Fruit fly (Drosophila melanogaster) whole organism, embryonic: Measurements from ENCODE around the gene RpS15Aa.
A peak's percentile ranks its signal among the peaks of the same experiment; 100 is the strongest.

Source experiments
- ATbp ChIP-seq: fragments of 200-800 bp; sonication (Bioruptor generic); optimal IDR thresholded peaks from 2 replicates; lab custom pipeline; 2017; ENCODE audit warnings: missing biosample characterization, mild to moderate bottlenecking, missing genetic modification characterization, missing genetic modification reagents
- Adf1 ChIP-seq: fragments of 200-800 bp; sonication (Bioruptor generic); IDR thresholded peaks from 2 replicates; pipeline ENCODE4 v1.3.6; 2022; ENCODE audit warnings: missing biosample characterization, missing genetic modification characterization
- Bgb ChIP-seq: fragments of 200-800 bp; sonication (Bioruptor generic); IDR thresholded peaks from 2 replicates; pipeline ENCODE4 v1.3.6; 2022; ENCODE audit warnings: missing biosample characterization, missing genetic modification characterization; ENCODE audit not compliant: partially characterized antibody
- CG10147 ChIP-seq: fragments of 200-800 bp; sonication (Bioruptor generic); optimal IDR thresholded peaks from 2 replicates; lab custom pipeline; 2019; ENCODE audit warnings: missing biosample characterization, mild to moderate bottlenecking, missing genetic modification characterization, moderate library complexity
- CG10543 ChIP-seq: fragments of 200-800 bp; sonication (Bioruptor generic); optimal IDR thresholded peaks from 3 replicates; lab custom pipeline; 2017; ENCODE audit warnings: missing biosample characterization, mild to moderate bottlenecking, missing genetic modification characterization, moderate library complexity
- CG1233 ChIP-seq: fragments of 200-800 bp; sonication (Bioruptor generic); optimal IDR thresholded peaks from 4 replicates; lab custom pipeline; 2018; ENCODE audit warnings: missing biosample characterization, mild to moderate bottlenecking, missing genetic modification characterization
- CG13894 ChIP-seq: fragments of 200-800 bp; sonication (Bioruptor generic); optimal IDR thresholded peaks from 3 replicates; lab custom pipeline; 2018; ENCODE audit warnings: missing biosample characterization, mild to moderate bottlenecking, missing genetic modification characterization, moderate library complexity
- CG14014 ChIP-seq: fragments of 200-800 bp; sonication (Bioruptor generic); IDR thresholded peaks from 2 replicates; pipeline ENCODE4 v1.3.6; 2022; ENCODE audit warnings: missing biosample characterization, missing genetic modification characterization
- CG17568 ChIP-seq: fragments of 200-800 bp; sonication (Bioruptor generic); optimal IDR thresholded peaks from 2 replicates; lab custom pipeline; 2018; ENCODE audit warnings: missing biosample characterization, mild to moderate bottlenecking, missing genetic modification characterization, moderate library complexity
- CG2120 ChIP-seq: fragments of 200-800 bp; sonication (Bioruptor generic); optimal IDR thresholded peaks from 3 replicates; lab custom pipeline; 2016; ENCODE audit warnings: missing biosample characterization, missing genetic modification characterization
- CG2678 ChIP-seq: fragments of 200-800 bp; sonication (Bioruptor generic); optimal IDR thresholded peaks from 3 replicates; lab custom pipeline; 2019; ENCODE audit warnings: missing biosample characterization, mild to moderate bottlenecking, missing genetic modification characterization, moderate library complexity
- CG3065 ChIP-seq: fragments of 200-800 bp; sonication (Bioruptor generic); optimal IDR thresholded peaks from 2 replicates; lab custom pipeline; 2016; ENCODE audit warnings: missing biosample characterization, missing genetic modification characterization
- CG31224 ChIP-seq: fragments of 200-800 bp; sonication (Bioruptor generic); IDR thresholded peaks from 2 replicates; pipeline ENCODE4 v1.3.6; 2022; ENCODE audit warnings: missing biosample characterization, missing genetic modification characterization
- CG4707 ChIP-seq: fragments of 200-800 bp; sonication (Bioruptor generic); optimal IDR thresholded peaks from 2 replicates; lab custom pipeline; 2018; ENCODE audit warnings: missing biosample characterization, mild to moderate bottlenecking, missing genetic modification characterization, moderate library complexity
- CG4854 ChIP-seq: fragments of 200-800 bp; sonication (Bioruptor generic); optimal IDR thresholded peaks from 2 replicates; lab custom pipeline; 2016; ENCODE audit warnings: missing biosample characterization, missing genetic modification characterization, inconsistent platforms
- CG7839 ChIP-seq: fragments of 200-800 bp; sonication (Bioruptor generic); optimal IDR thresholded peaks from 3 replicates; lab custom pipeline; 2018; ENCODE audit warnings: missing biosample characterization, mild to moderate bottlenecking, missing genetic modification characterization, moderate library complexity
- CG8478 ChIP-seq: fragments of >200 bp; optimal IDR thresholded peaks from 2 replicates; lab custom pipeline; 2018
- CG9609 ChIP-seq: fragments of 200-800 bp; sonication (Bioruptor generic); optimal IDR thresholded peaks from 3 replicates; lab custom pipeline; 2016; ENCODE audit warnings: missing biosample characterization, missing genetic modification characterization
- D ChIP-seq, 2 experiments: fragments of 200-800 bp in 1 of 2; fragments of >200 bp in 1 of 2; sonication (Bioruptor generic) in 1 of 2; optimal IDR thresholded peaks; 2 replicates in 1 of 2; 3 replicates in 1 of 2; lab custom pipeline; 2017; ENCODE audit warnings: mild to moderate bottlenecking in 1 of 2, missing biosample characterization in 1 of 2, missing genetic modification characterization in 1 of 2, missing genetic modification reagents in 1 of 2
- D19B ChIP-seq: fragments of 200-800 bp; sonication (Bioruptor generic); optimal IDR thresholded peaks from 2 replicates; lab custom pipeline; 2017; ENCODE audit warnings: missing biosample characterization, mild to moderate bottlenecking, missing genetic modification characterization
- Deaf1 ChIP-seq: fragments of 200-800 bp; optimal IDR thresholded peaks from 3 replicates; lab custom pipeline; 2019; ENCODE audit warnings: missing biosample characterization, mild to moderate bottlenecking, missing genetic modification characterization, moderate library complexity
- Hr78 ChIP-seq, 2 experiments: fragments of 200-800 bp in 1 of 2; fragments of >200 bp in 1 of 2; sonication (Bioruptor generic) in 1 of 2; optimal IDR thresholded peaks; 2 replicates each; lab custom pipeline; 2017 to 2019; ENCODE audit warnings: missing biosample characterization in 2 of 2, missing genetic modification characterization in 2 of 2, mild to moderate bottlenecking in 1 of 2, moderate library complexity in 1 of 2
- Med ChIP-seq: fragments of 200-800 bp; sonication (Bioruptor generic); peaks from one replicate; lab custom pipeline; 2016; ENCODE audit warnings: missing biosample characterization, missing genetic modification characterization, mild to moderate bottlenecking, inconsistent platforms, moderate library complexity
- Pdp1 ChIP-seq, 2 experiments: fragments of 200-800 bp; sonication (Bioruptor generic); optimal IDR thresholded peaks; 3 replicates each; lab custom pipeline; 2016; ENCODE audit warnings: missing biosample characterization in 2 of 2, missing genetic modification characterization in 2 of 2, mild to moderate bottlenecking in 1 of 2, moderate library complexity in 1 of 2
- Poxn ChIP-seq: fragments of 200-800 bp; sonication (Bioruptor generic); IDR thresholded peaks from 2 replicates; pipeline ENCODE4 v1.3.6; 2022; ENCODE audit warnings: missing biosample characterization, missing genetic modification characterization
- Scr ChIP-seq: fragments of 200-800 bp; sonication (Bioruptor generic); IDR thresholded peaks from 2 replicates; pipeline ENCODE4 v1.3.6; 2022; ENCODE audit warnings: missing biosample characterization, missing genetic modification characterization; ENCODE audit not compliant: partially characterized antibody
- cg ChIP-seq: fragments of 200-800 bp; sonication (Bioruptor generic); optimal IDR thresholded peaks from 3 replicates; lab custom pipeline; 2019; ENCODE audit warnings: missing biosample characterization, mild to moderate bottlenecking, missing genetic modification characterization, moderate library complexity
- chinmo ChIP-seq: fragments of 200-800 bp; sonication (Bioruptor generic); IDR thresholded peaks from 4 replicates; pipeline ENCODE4 v1.3.6; 2022; ENCODE audit warnings: missing biosample characterization, missing genetic modification characterization; ENCODE audit not compliant: partially characterized antibody
- crol ChIP-seq: fragments of 200-800 bp; sonication (Bioruptor generic); IDR thresholded peaks from 2 replicates; pipeline ENCODE4 v1.3.6; 2022; ENCODE audit warnings: missing biosample characterization, missing genetic modification characterization
- dpn ChIP-seq, 2 experiments: fragments of 200-800 bp; sonication (Bioruptor generic); optimal IDR thresholded peaks; 3 replicates each; lab custom pipeline; 2016; ENCODE audit warnings: missing biosample characterization in 2 of 2, missing genetic modification characterization in 2 of 2
- h ChIP-seq: fragments of >200 bp; optimal IDR thresholded peaks from 2 replicates; lab custom pipeline; 2017
- kni ChIP-seq: fragments of 200-800 bp; sonication (Bioruptor generic); optimal IDR thresholded peaks from 3 replicates; lab custom pipeline; 2017; ENCODE audit warnings: mild to moderate bottlenecking, missing biosample characterization, missing genetic modification reagents, missing genetic modification characterization
- nau ChIP-seq: fragments of 200-800 bp; sonication (Bioruptor generic); optimal IDR thresholded peaks from 3 replicates; lab custom pipeline; 2017; ENCODE audit warnings: missing biosample characterization, mild to moderate bottlenecking, missing genetic modification characterization, missing genetic modification reagents
- otp ChIP-seq: fragments of 200-800 bp; sonication (Bioruptor generic); IDR thresholded peaks from 3 replicates; pipeline ENCODE4, ENCODE4 v1.3.6; 2022; ENCODE audit warnings: missing biosample characterization, missing genetic modification characterization
- ranshi ChIP-seq: fragments of 200-800 bp; sonication (Bioruptor generic); IDR thresholded peaks from 2 replicates; pipeline ENCODE4 v1.3.6; 2022; ENCODE audit warnings: missing biosample characterization, missing genetic modification characterization
- row ChIP-seq: fragments of 200-800 bp; sonication (Bioruptor generic); IDR thresholded peaks from 3 replicates; pipeline ENCODE4 v1.3.6; 2022; ENCODE audit warnings: missing biosample characterization, missing genetic modification characterization
- sens ChIP-seq: fragments of 200-800 bp; sonication (Bioruptor generic); peaks from one replicate; lab custom pipeline; 2016; ENCODE audit warnings: missing biosample characterization, missing genetic modification characterization
- ssp ChIP-seq: fragments of 200-800 bp; sonication (Bioruptor generic); IDR thresholded peaks from 2 replicates; pipeline ENCODE4 v1.3.6; 2022; ENCODE audit warnings: missing biosample characterization, missing genetic modification characterization
- stwl ChIP-seq: fragments of 200-800 bp; sonication (Bioruptor generic); optimal IDR thresholded peaks from 3 replicates; lab custom pipeline; 2018; ENCODE audit warnings: missing biosample characterization, mild to moderate bottlenecking, missing genetic modification characterization, moderate library complexity
- tin ChIP-seq: fragments of 200-800 bp; sonication (Bioruptor generic); optimal IDR thresholded peaks from 3 replicates; lab custom pipeline; 2016; ENCODE audit warnings: missing biosample characterization, missing genetic modification characterization

The RpS15Aa gene

dm6 chrX:13303656-13304647 is 33.6 kb downstream of the RpS15Aa start:
- TF ChIP-seq crol (GFP tag; lab: Robert Waterston, UW) = peak; percentile 98
- TF ChIP-seq CG10543 (GFP tag; lab: Kevin White, UChicago) = peak; percentile 23
- TF ChIP-seq CG2678 = peak; percentile 13
- no peak for TF ChIP-seq tin (GFP tag; lab: Kevin White, UChicago)
- peak; percentile 12 for TF ChIP-seq CG2120
- TF ChIP-seq CG3065 (GFP tag; lab: Kevin White, UChicago) = no peak
- TF ChIP-seq CG13894 (tag; lab: Kevin White, UChicago) = no peak
- no peak for TF ChIP-seq Scr (GFP tag; lab: Robert Waterston, UW)
- TF ChIP-seq D (optimal IDR thresholded peaks at IDR 0.05; lab: Kevin White, UChicago) = no peak
- TF ChIP-seq D (GFP tag; optimal IDR thresholded peaks at IDR 0.05; lab: Kevin White, UChicago) = peak; percentile 2
- TF ChIP-seq CG17568 (GFP tag; lab: Kevin White, UChicago) = no peak
- peak; percentile 82; the same call in 3 of the 4 replicates for TF ChIP-seq chinmo (GFP tag; lab: Robert Waterston, UW)
- TF ChIP-seq CG4854 (GFP tag; lab: Kevin White, UChicago) = no peak
- peak; percentile 74 for TF ChIP-seq CG4707
- peak in 1 of 2 experiments; percentile 25 for TF ChIP-seq Pdp1 (GFP tag; optimal IDR thresholded peaks at IDR 0.05; lab: Kevin White, UChicago)
- TF ChIP-seq CG8478 = peak; percentile 12
- no peak for TF ChIP-seq h
- TF ChIP-seq cg (GFP tag; lab: Kevin White, UChicago) = peak; percentile 83
- TF ChIP-seq Adf1 (GFP tag; lab: Robert Waterston, UW) = peak; percentile 45
- no peak for TF ChIP-seq stwl (tag; lab: Kevin White, UChicago)
- peak; percentile 36 for TF ChIP-seq sens (GFP tag; lab: Kevin White, UChicago)
- no peak for TF ChIP-seq Poxn
- peak in 1 of 2 experiments; percentile 21 for TF ChIP-seq Hr78 (GFP tag; optimal IDR thresholded peaks at IDR 0.05; lab: Kevin White, UChicago)
- peak; percentile 18 for TF ChIP-seq Deaf1 (tag; lab: Kevin White, UChicago)
- TF ChIP-seq Med = peak; percentile 64
- TF ChIP-seq ssp = no peak
- TF ChIP-seq CG31224 = no peak
- peak; percentile 63 for TF ChIP-seq row (GFP tag; lab: Robert Waterston, UW)
- TF ChIP-seq kni (GFP tag; lab: Kevin White, UChicago) = peak; percentile 55
- no peak for TF ChIP-seq CG14014 (GFP tag; lab: Robert Waterston, UW)
- TF ChIP-seq ATbp (GFP tag; lab: Kevin White, UChicago) = peak; percentile 26
- TF ChIP-seq nau = peak; percentile 28
- TF ChIP-seq CG9609 (GFP tag; lab: Kevin White, UChicago) = no peak
- no peak for TF ChIP-seq CG10147 (GFP tag; lab: Kevin White, UChicago)
- TF ChIP-seq otp (GFP tag; lab: Robert Waterston, UW) = no peak
- TF ChIP-seq CG7839 (tag; lab: Kevin White, UChicago) = peak; percentile 7
- no peak for TF ChIP-seq CG1233 (GFP tag; lab: Kevin White, UChicago)

dm6 chrX:13303527-13303655 is 34.1 kb downstream of the RpS15Aa start, which contains the start of gene IP3K2:
Gene IP3K2 (plus strand): TSS chrX:13303633.
- TF ChIP-seq ranshi (GFP tag; lab: Robert Waterston, UW) (no peak), dpn (GFP tag; optimal IDR thresholded peaks at IDR 0.05; lab: Kevin White, UChicago) (no peak), Bgb (GFP tag; lab: Robert Waterston, UW) (no peak), D19B (GFP tag; lab: Kevin White, UChicago) (no peak)
